Fruit fly (Drosophila melanogaster) whole organism, embryonic: ENCODE results near the gene CG1416.

Source experiments
- Adf1 ChIP-seq: fragments of 200-800 bp; sonication (Bioruptor generic); IDR thresholded peaks from 2 replicates; pipeline ENCODE4 v1.3.6; 2022; ENCODE audit warnings: missing biosample characterization, missing genetic modification characterization
- Atf6 ChIP-seq: fragments of 200-800 bp; sonication (Bioruptor generic); IDR thresholded peaks from 2 replicates; pipeline ENCODE4 v1.3.6; 2022; ENCODE audit warnings: missing biosample characterization, missing genetic modification characterization
- Bdp1 ChIP-seq: fragments of 200-800 bp; sonication (Bioruptor generic); optimal IDR thresholded peaks from 3 replicates; lab custom pipeline; 2016; ENCODE audit warnings: missing biosample characterization, missing genetic modification characterization
- CG10366 ChIP-seq: fragments of 200-800 bp; sonication (Bioruptor generic); IDR thresholded peaks from 2 replicates; pipeline ENCODE4 v1.3.6; 2022; ENCODE audit warnings: missing biosample characterization, missing genetic modification characterization
- CG10462 ChIP-seq: fragments of 200-800 bp; sonication (Bioruptor generic); optimal IDR thresholded peaks from 2 replicates; lab custom pipeline; 2016; ENCODE audit warnings: missing biosample characterization, missing genetic modification characterization
- CG10654 ChIP-seq: fragments of 200-800 bp; sonication (Bioruptor generic); optimal IDR thresholded peaks from 2 replicates; lab custom pipeline; 2016; ENCODE audit warnings: missing biosample characterization, missing genetic modification characterization
- CG11723 ChIP-seq: fragments of 200-800 bp; sonication (Bioruptor generic); optimal IDR thresholded peaks from 2 replicates; lab custom pipeline; 2017; ENCODE audit warnings: missing biosample characterization, mild to moderate bottlenecking, missing genetic modification characterization
- CG12219 ChIP-seq: fragments of 200-800 bp; sonication (Bioruptor generic); optimal IDR thresholded peaks from 3 replicates; lab custom pipeline; 2018; ENCODE audit warnings: missing biosample characterization, mild to moderate bottlenecking, missing genetic modification characterization
- CG13123 ChIP-seq: fragments of 200-800 bp; sonication (Bioruptor generic); optimal IDR thresholded peaks from 2 replicates; lab custom pipeline; 2016; ENCODE audit warnings: missing biosample characterization, missing genetic modification characterization
- CG13624 ChIP-seq: fragments of 200-800 bp; sonication (Bioruptor generic); optimal IDR thresholded peaks from 2 replicates; lab custom pipeline; 2016; ENCODE audit warnings: missing biosample characterization, missing genetic modification characterization
- CG14050 ChIP-seq: fragments of 200-800 bp; sonication (Bioruptor generic); IDR thresholded peaks from 3 replicates; pipeline ENCODE4 v1.3.6; 2022; ENCODE audit warnings: missing biosample characterization, missing genetic modification characterization
- CG15696 ChIP-seq: fragments of 200-800 bp; sonication (Bioruptor generic); optimal IDR thresholded peaks from 2 replicates; lab custom pipeline; 2019; ENCODE audit warnings: missing biosample characterization, mild to moderate bottlenecking, missing genetic modification characterization, moderate library complexity
- CG18476 ChIP-seq: fragments of 200-800 bp; sonication (Bioruptor generic); optimal IDR thresholded peaks from 2 replicates; lab custom pipeline; 2016; ENCODE audit warnings: missing biosample characterization, mild to moderate bottlenecking, missing genetic modification characterization
- CG31388 ChIP-seq: fragments of 200-800 bp; sonication (Bioruptor generic); optimal IDR thresholded peaks from 2 replicates; lab custom pipeline; 2016; ENCODE audit warnings: missing biosample characterization, missing genetic modification characterization
- CG7357 ChIP-seq: fragments of 200-800 bp; sonication (Bioruptor generic); IDR thresholded peaks from 3 replicates; pipeline ENCODE4 v1.3.6; 2022; ENCODE audit warnings: missing biosample characterization, missing genetic modification characterization
- CG7987 ChIP-seq: fragments of 200-800 bp; sonication (Bioruptor generic); optimal IDR thresholded peaks from 2 replicates; lab custom pipeline; 2018; ENCODE audit warnings: missing biosample characterization, mild to moderate bottlenecking, missing genetic modification characterization, moderate library complexity
- CG8089 ChIP-seq: fragments of 200-800 bp; sonication (Bioruptor generic); optimal IDR thresholded peaks from 3 replicates; lab custom pipeline; 2016; ENCODE audit warnings: missing biosample characterization, missing genetic modification characterization
- CG8290 ChIP-seq, 3 experiments: fragments of 200-800 bp; sonication (Bioruptor generic); optimal IDR thresholded peaks; 2 replicates each; lab custom pipeline; 2016 to 2019; ENCODE audit warnings: missing biosample characterization in 3 of 3, missing genetic modification characterization in 3 of 3, mild to moderate bottlenecking in 2 of 3, moderate library complexity in 1 of 3
- CG9727 ChIP-seq: fragments of 200-800 bp; sonication (Bioruptor generic); optimal IDR thresholded peaks from 3 replicates; lab custom pipeline; 2017; ENCODE audit warnings: missing biosample characterization, mild to moderate bottlenecking, missing genetic modification characterization
- CHES-1-like ChIP-seq: fragments of 200-800 bp; sonication (Bioruptor generic); optimal IDR thresholded peaks from 2 replicates; lab custom pipeline; 2016; ENCODE audit warnings: missing biosample characterization, missing genetic modification characterization
- Camta ChIP-seq: fragments of 200-800 bp; sonication (Bioruptor generic); optimal IDR thresholded peaks from 2 replicates; lab custom pipeline; 2016; ENCODE audit warnings: missing biosample characterization, missing genetic modification characterization
- Dll ChIP-seq: fragments of 200-800 bp; sonication (Bioruptor generic); IDR thresholded peaks from 4 replicates; pipeline ENCODE4 v1.3.6; 2022; ENCODE audit warnings: missing biosample characterization, missing genetic modification characterization; ENCODE audit not compliant: partially characterized antibody
- Eip74EF ChIP-seq, 2 experiments: fragments of 200-800 bp in 1 of 2; fragments of >200 bp in 1 of 2; sonication (Bioruptor generic) in 1 of 2; optimal IDR thresholded peaks; 2 replicates each; lab custom pipeline; 2017 to 2019; ENCODE audit warnings: missing biosample characterization in 2 of 2, missing genetic modification characterization in 2 of 2, mild to moderate bottlenecking in 1 of 2, moderate library complexity in 1 of 2
- Fer3 ChIP-seq: fragments of 200-800 bp; sonication (Bioruptor generic); optimal IDR thresholded peaks from 2 replicates; lab custom pipeline; 2018; ENCODE audit warnings: missing biosample characterization, mild to moderate bottlenecking, missing genetic modification characterization, moderate library complexity
- H2.0 ChIP-seq: fragments of 200-800 bp; sonication (Bioruptor generic); IDR thresholded peaks from 2 replicates; pipeline ENCODE4 v1.3.6; 2022; ENCODE audit warnings: missing biosample characterization, missing genetic modification characterization
- HHEX ChIP-seq: fragments of 200-800 bp; sonication (Bioruptor generic); optimal IDR thresholded peaks from 3 replicates; lab custom pipeline; 2017; ENCODE audit warnings: missing biosample characterization, mild to moderate bottlenecking, missing genetic modification characterization, missing genetic modification reagents
- HLH3B ChIP-seq: fragments of 200-800 bp; sonication (Bioruptor generic); IDR thresholded peaks from 2 replicates; pipeline ENCODE4 v1.3.6; 2022; ENCODE audit warnings: missing biosample characterization, missing genetic modification characterization
- HmgD ChIP-seq: fragments of 200-800 bp; sonication (Bioruptor generic); optimal IDR thresholded peaks from 3 replicates; lab custom pipeline; 2016; ENCODE audit warnings: missing biosample characterization, missing genetic modification characterization
- Hr3 ChIP-seq: fragments of 200-800 bp; sonication (Bioruptor generic); optimal IDR thresholded peaks from 3 replicates; lab custom pipeline; 2016; ENCODE audit warnings: missing biosample characterization, missing genetic modification characterization
- Pdp1 ChIP-seq, 2 experiments: fragments of 200-800 bp; sonication (Bioruptor generic); optimal IDR thresholded peaks; 3 replicates each; lab custom pipeline; 2016; ENCODE audit warnings: missing biosample characterization in 2 of 2, missing genetic modification characterization in 2 of 2, mild to moderate bottlenecking in 1 of 2, moderate library complexity in 1 of 2
- Six4 ChIP-seq: fragments of 200-800 bp; sonication (Bioruptor generic); optimal IDR thresholded peaks from 2 replicates; lab custom pipeline; 2016; ENCODE audit warnings: missing biosample characterization, missing genetic modification characterization
- Xbp1 ChIP-seq: fragments of 200-800 bp; sonication (Bioruptor generic); optimal IDR thresholded peaks from 3 replicates; lab custom pipeline; 2016; ENCODE audit warnings: missing biosample characterization, mild to moderate bottlenecking, missing genetic modification characterization
- YL-1 ChIP-seq: fragments of 200-800 bp; sonication (Bioruptor generic); optimal IDR thresholded peaks from 3 replicates; lab custom pipeline; 2017; ENCODE audit warnings: missing biosample characterization, mild to moderate bottlenecking, missing genetic modification characterization
- ac ChIP-seq: fragments of 200-800 bp; sonication (Bioruptor generic); optimal IDR thresholded peaks from 3 replicates; lab custom pipeline; 2017; ENCODE audit warnings: missing biosample characterization, mild to moderate bottlenecking, missing genetic modification characterization
- bsh ChIP-seq, 2 experiments: fragments of 200-800 bp; sonication (Bioruptor generic); optimal IDR thresholded peaks; 2 replicates each; lab custom pipeline; 2017 to 2018; ENCODE audit warnings: mild to moderate bottlenecking in 2 of 2, missing biosample characterization in 2 of 2, missing genetic modification characterization in 2 of 2, moderate library complexity in 1 of 2
- chif ChIP-seq, 2 experiments: fragments of 200-800 bp; sonication (Bioruptor generic); optimal IDR thresholded peaks; 3 replicates each; lab custom pipeline; 2016; ENCODE audit warnings: missing biosample characterization in 2 of 2, missing genetic modification characterization in 2 of 2
- da ChIP-seq: fragments of 200-800 bp; sonication (Bioruptor generic); optimal IDR thresholded peaks from 2 replicates; lab custom pipeline; 2016; ENCODE audit warnings: missing biosample characterization, missing genetic modification characterization
- danr ChIP-seq: fragments of 200-800 bp; sonication (Bioruptor generic); IDR thresholded peaks from 2 replicates; pipeline ENCODE4 v1.3.6; 2022; ENCODE audit warnings: missing biosample characterization, missing genetic modification characterization
- dm ChIP-seq: fragments of 200-800 bp; sonication (Bioruptor generic); optimal IDR thresholded peaks from 3 replicates; lab custom pipeline; 2016; ENCODE audit warnings: missing biosample characterization, missing genetic modification characterization
- ewg ChIP-seq: fragments of 200-800 bp; sonication (Bioruptor generic); optimal IDR thresholded peaks from 3 replicates; lab custom pipeline; 2017; ENCODE audit warnings: mild to moderate bottlenecking, missing biosample characterization, missing genetic modification reagents, missing genetic modification characterization
- lilli ChIP-seq: fragments of 200-800 bp; sonication (Bioruptor generic); optimal IDR thresholded peaks from 3 replicates; lab custom pipeline; 2016; ENCODE audit warnings: missing biosample characterization, missing genetic modification characterization
- maf-S ChIP-seq: fragments of 200-800 bp; sonication (Bioruptor generic); optimal IDR thresholded peaks from 2 replicates; lab custom pipeline; 2016; ENCODE audit warnings: missing biosample characterization, missing genetic modification characterization
- nerfin-1 ChIP-seq: fragments of 200-800 bp; sonication (Bioruptor generic); optimal IDR thresholded peaks from 3 replicates; lab custom pipeline; 2019; ENCODE audit warnings: missing biosample characterization, mild to moderate bottlenecking, missing genetic modification characterization, moderate library complexity
- pzg ChIP-seq: fragments of 200-800 bp; sonication (Bioruptor generic); optimal IDR thresholded peaks from 3 replicates; lab custom pipeline; 2018; ENCODE audit warnings: missing biosample characterization, mild to moderate bottlenecking, missing genetic modification characterization, moderate library complexity
- sr ChIP-seq: fragments of 200-800 bp; sonication (Bioruptor generic); IDR thresholded peaks from 3 replicates; pipeline ENCODE4 v1.3.6; 2022; ENCODE audit warnings: missing biosample characterization, missing genetic modification characterization
- tio ChIP-seq: fragments of 200-800 bp; sonication (Bioruptor generic); optimal IDR thresholded peaks from 2 replicates; lab custom pipeline; 2017; ENCODE audit warnings: missing biosample characterization, missing genetic modification characterization, inconsistent platforms
- wdn ChIP-seq: fragments of 200-800 bp; sonication (Bioruptor generic); IDR thresholded peaks from 2 replicates; pipeline ENCODE4 v1.3.6; 2022; ENCODE audit warnings: missing biosample characterization, missing genetic modification characterization
- wor ChIP-seq: fragments of 200-800 bp; sonication (Bioruptor generic); IDR thresholded peaks from 2 replicates; pipeline ENCODE4 v1.3.6; 2022; ENCODE audit warnings: missing biosample characterization, missing genetic modification characterization

CG1416 gene

DNA sequence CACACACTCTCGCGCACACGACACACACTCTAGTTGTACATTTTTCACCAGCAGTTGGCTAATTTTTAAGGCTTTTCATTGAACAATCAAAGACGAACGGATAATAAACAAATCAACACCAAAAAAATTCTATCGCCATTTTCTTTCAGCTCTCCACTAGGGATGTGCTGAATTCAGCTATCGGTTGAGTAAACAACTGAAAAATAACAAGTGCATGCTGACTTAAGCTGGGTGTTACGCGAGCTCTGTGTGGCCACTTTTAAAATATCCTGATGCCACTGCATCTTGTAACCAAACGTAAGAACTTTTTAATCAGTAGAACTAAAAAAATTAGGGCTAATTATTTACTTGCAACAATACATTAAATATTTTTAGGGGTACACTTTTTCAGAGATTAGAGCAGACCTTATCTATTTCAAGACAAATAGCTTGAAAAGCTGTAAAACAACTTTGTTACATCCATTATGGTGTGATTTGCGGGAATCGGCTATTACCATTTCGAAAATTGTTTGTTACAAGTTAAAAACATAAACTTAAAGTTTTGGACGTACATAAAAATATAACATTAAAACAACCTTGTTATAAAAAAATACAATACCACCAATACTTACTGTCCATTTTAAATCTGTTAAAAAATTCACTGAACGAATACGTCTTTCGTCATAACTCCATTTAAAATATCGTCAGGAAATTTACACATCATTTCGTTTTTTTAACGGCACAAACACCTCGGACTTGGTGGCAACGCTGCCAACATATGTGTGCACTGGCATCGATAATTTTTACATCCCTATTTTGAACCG is at the start of gene CG1416, which contains the start of gene step:
TSS of gene CG1416 (plus strand) at position 747 of the 803 bp plus-strand sequence.
TSS of gene step (minus strand) at position 203 of the 803 bp plus-strand sequence.
- TF ChIP-seq H2.0 (peak; percentile 38; the same call in 1 of the 2 replicates), nerfin-1 (tag; lab: Kevin White, UChicago) (peak; percentile 21), Bdp1 (peak; percentile 39), Atf6 (GFP tag; lab: Robert Waterston, UW) (no peak), CG8089 (GFP tag; lab: Kevin White, UChicago) (peak; percentile 59), sr (GFP tag; lab: Robert Waterston, UW) (no peak), CG13123 (no peak), CG7357 (GFP tag; lab: Robert Waterston, UW) (peak; percentile 98), CG11723 (GFP tag; lab: Kevin White, UChicago) (peak; percentile 11), Six4 (GFP tag; lab: Kevin White, UChicago) (no peak), CG10654 (peak; percentile 10), Fer3 (tag; lab: Kevin White, UChicago) (peak; percentile 34), chif (GFP tag; optimal IDR thresholded peaks at IDR 0.05; lab: Kevin White, UChicago) (peak; percentile 62 to 63), CG18476 (GFP tag; lab: Kevin White, UChicago) (peak; percentile 19), CG9727 (GFP tag; lab: Kevin White, UChicago) (peak; percentile 57), HHEX (GFP tag; lab: Kevin White, UChicago) (peak; percentile 10), Xbp1 (peak; percentile 54), danr (GFP tag; lab: Robert Waterston, UW) (0 out of 2 replicates have a peak, but pooled peaks have one; percentile 30), CG14050 (GFP tag; lab: Robert Waterston, UW) (no peak), Dll (peak; percentile 30; the same call in 2 of the 4 replicates), wor (GFP tag; lab: Robert Waterston, UW) (no peak), dm (GFP tag; lab: Kevin White, UChicago) (peak; percentile 52), bsh (GFP tag; optimal IDR thresholded peaks at IDR 0.05; lab: Kevin White, UChicago) (peak in 1 of 2 experiments; percentile 11), maf-S (peak; percentile 33), YL-1 (GFP tag; lab: Kevin White, UChicago) (peak; percentile 54), CG13624 (GFP tag; lab: Kevin White, UChicago) (peak; percentile 7), Eip74EF (GFP tag; optimal IDR thresholded peaks at IDR 0.05; lab: Kevin White, UChicago) (peak in 1 of 2 experiments; percentile 63), CG7987 (GFP tag; lab: Kevin White, UChicago) (peak; percentile 50), HLH3B (GFP tag; lab: Robert Waterston, UW) (0 out of 2 replicates have a peak, but pooled peaks have one; percentile 34), CG15696 (tag; lab: Kevin White, UChicago) (peak; percentile 48), Camta (peak; percentile 44), Hr3 (GFP tag; lab: Kevin White, UChicago) (peak; percentile 68), tio (GFP tag; lab: Kevin White, UChicago) (peak; percentile 75), CG10366 (GFP tag; lab: Robert Waterston, UW) (peak; percentile 27; the same call in 1 of the 2 replicates), wdn (GFP tag; lab: Robert Waterston, UW) (no peak), ewg (GFP tag; lab: Kevin White, UChicago) (peak; percentile 29), CHES-1-like (peak; percentile 62), da (GFP tag; lab: Kevin White, UChicago) (peak; percentile 47), CG10462 (GFP tag; lab: Kevin White, UChicago) (no peak), CG31388 (GFP tag; lab: Kevin White, UChicago) (no peak), Pdp1 (GFP tag; optimal IDR thresholded peaks at IDR 0.05; lab: Kevin White, UChicago) (peak; percentile 44 to 63), Adf1 (no peak), pzg (GFP tag; lab: Kevin White, UChicago) (peak; percentile 81), CG12219 (no peak), ac (GFP tag; lab: Kevin White, UChicago) (no peak), CG8290 (GFP tag; optimal IDR thresholded peaks at IDR 0.05; lab: Kevin White, UChicago) (peak; percentile 57), CG8290 (tag; optimal IDR thresholded peaks at IDR 0.05; lab: Kevin White, UChicago) (peak in 1 of 2 experiments; percentile 75), lilli (GFP tag; lab: Kevin White, UChicago) (peak; percentile 65), HmgD (GFP tag; lab: Kevin White, UChicago) (peak; percentile 46)
